Fruit fly (Drosophila melanogaster): ENCODE results near the gene cold.

The cold gene

DNA sequence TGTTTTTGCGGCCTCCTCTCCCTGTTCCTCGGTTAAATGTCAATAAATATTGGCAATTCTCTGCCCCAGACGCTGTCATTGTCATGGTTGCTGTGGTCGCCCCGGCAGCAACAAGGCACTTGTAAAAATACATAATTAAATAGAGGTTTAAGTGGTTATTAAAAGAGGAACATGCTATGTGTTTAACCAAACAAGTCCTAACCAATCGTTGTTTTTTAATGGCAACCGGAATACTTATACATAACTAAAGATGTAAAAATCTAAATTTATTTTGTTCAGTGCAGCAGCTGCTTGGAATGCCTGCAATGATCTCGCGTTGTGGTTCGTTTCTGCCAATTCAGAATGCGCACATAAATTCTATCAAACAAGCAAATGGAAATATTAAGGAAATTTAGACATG is 32.9 kb downstream of the cold start:
- TF ChIP-seq cnc (optimal IDR thresholded peaks at IDR 0.05) (no peak), CG1620 (GFP tag; optimal IDR thresholded peaks at IDR 0.05) (no peak)

dm6 chr2L:608143-608542 is 34.1 kb downstream of the cold start:
- no peak for TF ChIP-seq kay (GFP tag; ENCODE audit: borderline replicate concordance)
- TF ChIP-seq CG14711 (tag; optimal IDR thresholded peaks at IDR 0.05) = no peak
- no peak for TF ChIP-seq CG11617 (GFP tag; optimal IDR thresholded peaks at IDR 0.05)
- TF ChIP-seq cnc (optimal IDR thresholded peaks at IDR 0.05) = no peak
- TF ChIP-seq CG7101 (tag; optimal IDR thresholded peaks at IDR 0.05) = no peak
- no peak for TF ChIP-seq CG7045 (GFP tag; optimal IDR thresholded peaks at IDR 0.05)
- TF ChIP-seq CG33017 (tag; optimal IDR thresholded peaks at IDR 0.05) = no peak
- no peak for TF ChIP-seq tj (GFP tag; optimal IDR thresholded peaks at IDR 0.05)
- no peak for TF ChIP-seq CG1620 (GFP tag; optimal IDR thresholded peaks at IDR 0.05)
- no peak for TF ChIP-seq Crg-1 (GFP tag; optimal IDR thresholded peaks at IDR 0.05)
- no peak for TF ChIP-seq CG5204 (GFP tag; optimal IDR thresholded peaks at IDR 0.05)
- TF ChIP-seq Hr96 (GFP tag; optimal IDR thresholded peaks at IDR 0.05) = no peak
- no peak for TF ChIP-seq toe (GFP tag; optimal IDR thresholded peaks at IDR 0.05)
- TF ChIP-seq Clk (GFP tag; optimal IDR thresholded peaks at IDR 0.05) = no peak

DNA sequence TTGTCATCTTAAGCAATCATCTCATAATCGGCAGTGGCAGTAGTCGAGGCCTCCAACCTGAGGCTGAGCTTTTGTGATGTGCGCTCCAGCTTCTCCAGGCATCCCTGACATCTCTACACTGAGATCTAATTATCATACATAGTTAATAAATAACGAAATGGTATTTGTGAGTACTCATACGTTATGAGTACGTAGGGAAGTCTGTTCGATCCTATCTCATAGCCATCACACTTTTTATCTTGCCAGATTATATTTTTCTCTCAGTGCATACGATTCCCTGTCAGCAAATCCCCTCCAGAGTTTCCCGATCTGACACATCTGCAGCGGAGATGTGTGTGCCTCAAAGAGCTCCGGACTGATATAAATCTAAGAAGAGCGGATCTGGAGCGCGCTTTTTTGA is 35.4 kb downstream of the cold start:
- TF ChIP-seq Hr96 (GFP tag; optimal IDR thresholded peaks at IDR 0.05) = no peak

- TF ChIP-seq CG11617 (GFP tag; optimal IDR thresholded peaks at IDR 0.05) (no peak), Clk (GFP tag; optimal IDR thresholded peaks at IDR 0.05) (no peak), bab1 (GFP tag; optimal IDR thresholded peaks at IDR 0.05) (no peak), kay (GFP tag; ENCODE audit: borderline replicate concordance) (no peak), toe (GFP tag; optimal IDR thresholded peaks at IDR 0.05) (no peak), CG12768 (GFP tag; optimal IDR thresholded peaks at IDR 0.05) (no peak), CG14711 (tag; optimal IDR thresholded peaks at IDR 0.05) (no peak)
Measured at dm6 chr2L:612778-613177, 38.7 kb downstream of the cold start.

- TF ChIP-seq CG14711 (tag; optimal IDR thresholded peaks at IDR 0.05) = no peak
- TF ChIP-seq tj (GFP tag; optimal IDR thresholded peaks at IDR 0.05) = no peak
- TF ChIP-seq CG7045 (GFP tag; optimal IDR thresholded peaks at IDR 0.05) = no peak
- TF ChIP-seq Clk (GFP tag; optimal IDR thresholded peaks at IDR 0.05) = no peak
- no peak for TF ChIP-seq CG7101 (tag; optimal IDR thresholded peaks at IDR 0.05)
- TF ChIP-seq CG5204 (GFP tag; optimal IDR thresholded peaks at IDR 0.05) = no peak
- no peak for TF ChIP-seq CG33017 (tag; optimal IDR thresholded peaks at IDR 0.05)
- no peak for TF ChIP-seq Mnt (GFP tag; optimal IDR thresholded peaks at IDR 0.05)
- no peak for TF ChIP-seq cnc (optimal IDR thresholded peaks at IDR 0.05)
- no peak for TF ChIP-seq Crg-1 (GFP tag; optimal IDR thresholded peaks at IDR 0.05)
- no peak for TF ChIP-seq ovo (GFP tag; optimal IDR thresholded peaks at IDR 0.05)
- no peak for TF ChIP-seq kay (GFP tag; ENCODE audit: borderline replicate concordance)
Measured at dm6 chr2L:615023-615422, 40.9 kb downstream of the cold start.

DNA sequence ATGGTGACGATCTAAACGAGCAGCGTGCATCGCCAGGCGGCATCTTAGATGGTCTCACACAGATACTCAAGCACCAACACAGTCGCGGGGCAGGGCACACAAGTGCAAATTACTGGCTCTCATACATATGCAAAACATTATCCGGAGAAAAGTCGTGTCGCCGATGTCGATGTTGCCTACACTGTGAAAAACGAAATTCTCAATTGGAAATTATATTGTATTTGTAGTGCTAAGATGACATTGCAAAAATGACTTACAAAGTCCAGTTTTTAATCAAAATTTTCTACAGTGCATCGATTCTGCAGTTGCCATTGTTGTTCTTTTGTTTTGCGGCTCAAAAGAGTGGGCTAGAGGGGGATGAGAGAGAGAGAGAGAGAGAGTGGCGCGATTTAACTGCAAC is 45.6 kb downstream of the cold start:
- no peak for TF ChIP-seq CG33017 (tag; optimal IDR thresholded peaks at IDR 0.05)

dm6 chr2L:621101-621500 is 47.0 kb downstream of the cold start, which contains the start of gene lectin-21Cb:
Gene lectin-21Cb, minus strand, starts transcription at chr2L:621201.
- TF ChIP-seq CG12768 (GFP tag; optimal IDR thresholded peaks at IDR 0.05) (no peak), pad (GFP tag; optimal IDR thresholded peaks at IDR 0.05) (no peak), ovo (GFP tag; optimal IDR thresholded peaks at IDR 0.05) (no peak), tj (GFP tag; optimal IDR thresholded peaks at IDR 0.05) (no peak), Mnt (GFP tag; optimal IDR thresholded peaks at IDR 0.05) (no peak), CG11617 (GFP tag; optimal IDR thresholded peaks at IDR 0.05) (no peak), Clk (GFP tag; optimal IDR thresholded peaks at IDR 0.05) (no peak), CG1620 (GFP tag; optimal IDR thresholded peaks at IDR 0.05) (no peak), Hr96 (GFP tag; optimal IDR thresholded peaks at IDR 0.05) (no peak), cnc (optimal IDR thresholded peaks at IDR 0.05) (no peak), toe (GFP tag; optimal IDR thresholded peaks at IDR 0.05) (no peak), CG14711 (tag; optimal IDR thresholded peaks at IDR 0.05) (no peak), CG33017 (tag; optimal IDR thresholded peaks at IDR 0.05) (no peak), bab1 (GFP tag; optimal IDR thresholded peaks at IDR 0.05) (no peak), cic (GFP tag; optimal IDR thresholded peaks at IDR 0.05) (no peak)

dm6 chr2L:623210-623873 is 49.3 kb downstream of the cold start:
- TF ChIP-seq ovo (GFP tag; optimal IDR thresholded peaks at IDR 0.05) = no peak
- TF ChIP-seq Crg-1 (GFP tag; optimal IDR thresholded peaks at IDR 0.05) = no peak
- TF ChIP-seq CG14711 (tag; optimal IDR thresholded peaks at IDR 0.05) = no peak
- TF ChIP-seq bab1 (GFP tag; optimal IDR thresholded peaks at IDR 0.05) = no peak
- TF ChIP-seq cnc (optimal IDR thresholded peaks at IDR 0.05) = no peak
- no peak for TF ChIP-seq tj (GFP tag; optimal IDR thresholded peaks at IDR 0.05)
- no peak for TF ChIP-seq Mnt (GFP tag; optimal IDR thresholded peaks at IDR 0.05)
- no peak for TF ChIP-seq CG7045 (GFP tag; optimal IDR thresholded peaks at IDR 0.05)
- no peak for TF ChIP-seq pad (GFP tag; optimal IDR thresholded peaks at IDR 0.05)
- no peak for TF ChIP-seq CG11617 (GFP tag; optimal IDR thresholded peaks at IDR 0.05)
- no peak for TF ChIP-seq kay (GFP tag; ENCODE audit: borderline replicate concordance)
- TF ChIP-seq toe (GFP tag; optimal IDR thresholded peaks at IDR 0.05) = no peak
- no peak for TF ChIP-seq Hr96 (GFP tag; optimal IDR thresholded peaks at IDR 0.05)
- TF ChIP-seq cic (GFP tag; optimal IDR thresholded peaks at IDR 0.05) = no peak
- no peak for TF ChIP-seq CG33017 (tag; optimal IDR thresholded peaks at IDR 0.05)
- TF ChIP-seq CG5204 (GFP tag; optimal IDR thresholded peaks at IDR 0.05) = no peak
- TF ChIP-seq CG7101 (tag; optimal IDR thresholded peaks at IDR 0.05) = no peak
- TF ChIP-seq CG1620 (GFP tag; optimal IDR thresholded peaks at IDR 0.05) = no peak
- TF ChIP-seq CG12768 (GFP tag; optimal IDR thresholded peaks at IDR 0.05) = no peak
- TF ChIP-seq Clk (GFP tag; optimal IDR thresholded peaks at IDR 0.05) = no peak
